Worm (Caenorhabditis elegans) whole organism, L4 larva: ENCODE results near the gene cpl-1.
A peak's percentile ranks its signal among the peaks of the same experiment; 100 is the strongest.

Source experiments
- F10B5.3 ChIP-seq: sonication (generic microtip); optimal IDR thresholded peaks from 2 replicates; lab custom pipeline; 2016; ENCODE audit warnings: mild to moderate bottlenecking, missing genetic modification characterization, missing compliant biosample characterization
- F49E8.2 ChIP-seq: sonication (generic microtip); optimal IDR thresholded peaks from 2 replicates; lab custom pipeline; 2016; ENCODE audit warnings: missing compliant biosample characterization, mild to moderate bottlenecking, missing genetic modification characterization, borderline replicate concordance
- R02D3.7 ChIP-seq: fragments of 150-350 bp; sonication (generic microtip); optimal IDR thresholded peaks from 3 replicates; lab custom pipeline; 2014; ENCODE audit warnings: missing biosample characterization, missing genetic modification characterization
- Y75B8A.6 ChIP-seq: fragments of 200-800 bp; sonication (Bioruptor generic); IDR thresholded peaks from 2 replicates; pipeline ENCODE4 v1.3.6; 2022; ENCODE audit warnings: missing genetic modification reagents, missing genetic modification characterization, missing compliant biosample characterization
- ZK546.5 ChIP-seq, 2 experiments: sonication (generic microtip); optimal IDR thresholded peaks; 2 replicates each; lab custom pipeline; 2017; ENCODE audit warnings: missing biosample characterization in 2 of 2, missing genetic modification characterization in 2 of 2
- ama-1 ChIP-seq: fragments of 150-350 bp; optimal IDR thresholded peaks from 2 replicates; lab custom pipeline; 2014; ENCODE audit warnings: inconsistent platforms, mixed read lengths
- attf-4 ChIP-seq: sonication (generic microtip); optimal IDR thresholded peaks from 3 replicates; lab custom pipeline; 2017; ENCODE audit warnings: missing biosample characterization, missing genetic modification characterization
- ceh-28 ChIP-seq: fragments of 150-350 bp; optimal IDR thresholded peaks from 2 replicates; lab custom pipeline; 2014; ENCODE audit warnings: missing biosample characterization, missing genetic modification reagents, missing genetic modification characterization
- ceh-32 ChIP-seq: sonication (generic microtip); optimal IDR thresholded peaks from 2 replicates; lab custom pipeline; 2016; ENCODE audit warnings: mild to moderate bottlenecking, missing genetic modification characterization, missing compliant biosample characterization; ENCODE audit not compliant: poor library complexity
- cey-2 ChIP-seq: sonication (generic microtip); optimal IDR thresholded peaks from 3 replicates; lab custom pipeline; 2017; ENCODE audit warnings: missing genetic modification characterization, mild to moderate bottlenecking, missing compliant biosample characterization, antibody characterized with exemption, borderline replicate concordance; ENCODE audit not compliant: insufficient read depth
- daf-12 ChIP-seq: fragments of 150-350 bp; optimal IDR thresholded peaks from 2 replicates; lab custom pipeline; 2014; ENCODE audit warnings: missing biosample characterization, missing genetic modification reagents, missing genetic modification characterization
- daf-16 ChIP-seq, 3 experiments: sonication (generic microtip); optimal IDR thresholded peaks; 2 replicates each; lab custom pipeline; 2016 to 2017; ENCODE audit warnings: missing genetic modification characterization in 3 of 3, missing genetic modification reagents in 3 of 3, mild to moderate bottlenecking in 2 of 3, missing compliant biosample characterization in 2 of 3, missing biosample characterization in 1 of 3, moderate library complexity in 1 of 3
- daf-8 ChIP-seq: fragments of 200-800 bp; sonication (Bioruptor generic); IDR thresholded peaks from 2 replicates; pipeline ENCODE4 v1.3.6; 2022; ENCODE audit warnings: missing genetic modification characterization, missing compliant biosample characterization
- dmd-6 ChIP-seq: fragments of 200-800 bp; sonication (Bioruptor generic); IDR thresholded peaks from 2 replicates; pipeline ENCODE4 v1.3.6; 2022; ENCODE audit warnings: missing genetic modification reagents, missing genetic modification characterization, missing compliant biosample characterization
- dpl-1 ChIP-seq: fragments of 150-350 bp; optimal IDR thresholded peaks from 2 replicates; lab custom pipeline; 2014; ENCODE audit warnings: missing biosample characterization, missing genetic modification reagents, missing genetic modification characterization
- dve-1 ChIP-seq: sonication (generic microtip); optimal IDR thresholded peaks from 2 replicates; lab custom pipeline; 2017; ENCODE audit warnings: antibody characterized with exemption, mild to moderate bottlenecking, missing genetic modification characterization, missing compliant biosample characterization; ENCODE audit not compliant: insufficient read depth
- egl-27 ChIP-seq: sonication (generic microtip); optimal IDR thresholded peaks from 3 replicates; lab custom pipeline; 2017; ENCODE audit warnings: missing biosample characterization, missing genetic modification reagents, missing genetic modification characterization
- fkh-10 ChIP-seq: fragments of 150-350 bp; optimal IDR thresholded peaks from 2 replicates; lab custom pipeline; 2014; ENCODE audit warnings: missing biosample characterization, missing genetic modification reagents, missing genetic modification characterization
- gei-8 ChIP-seq: fragments of 200-800 bp; sonication (Bioruptor generic); optimal IDR thresholded peaks from 2 replicates; lab custom pipeline; 2018; ENCODE audit warnings: mild to moderate bottlenecking, missing genetic modification characterization, missing compliant biosample characterization
- hlh-11 ChIP-seq: fragments of 200-800 bp; sonication (Bioruptor generic); optimal IDR thresholded peaks from 2 replicates; lab custom pipeline; 2018; ENCODE audit warnings: mild to moderate bottlenecking, missing genetic modification characterization, missing compliant biosample characterization
- lim-7 ChIP-seq: fragments of 200-800 bp; sonication (Bioruptor generic); IDR thresholded peaks from 2 replicates; pipeline ENCODE4 v1.3.6; 2022; ENCODE audit warnings: missing genetic modification characterization, missing compliant biosample characterization
- lin-13 ChIP-seq: fragments of 150-350 bp; optimal IDR thresholded peaks from 2 replicates; lab custom pipeline; 2014; ENCODE audit warnings: missing biosample characterization, missing genetic modification reagents, missing genetic modification characterization
- lin-15B ChIP-seq: fragments of 150-350 bp; sonication (generic microtip); optimal IDR thresholded peaks from 3 replicates; lab custom pipeline; 2014; ENCODE audit warnings: missing biosample characterization, missing genetic modification characterization
- lin-38 ChIP-seq: fragments of 200-800 bp; sonication (Bioruptor generic); IDR thresholded peaks from 2 replicates; pipeline ENCODE4 v1.3.6; 2022; ENCODE audit warnings: missing genetic modification reagents, missing genetic modification characterization, missing compliant biosample characterization
- lin-39 ChIP-seq: fragments of 150-350 bp; optimal IDR thresholded peaks from 2 replicates; lab custom pipeline; 2014; ENCODE audit warnings: missing biosample characterization, missing genetic modification reagents, missing genetic modification characterization
- lir-3 ChIP-seq: sonication (generic microtip); optimal IDR thresholded peaks from 2 replicates; lab custom pipeline; 2016; ENCODE audit warnings: mild to moderate bottlenecking, missing genetic modification characterization, missing compliant biosample characterization
- mxl-2 ChIP-seq: fragments of 200-800 bp; sonication (Bioruptor generic); conservative IDR thresholded peaks from 2 replicates; pipeline ENCODE4 v1.3.6; 2022; ENCODE audit warnings: missing genetic modification reagents, missing genetic modification characterization, missing compliant biosample characterization
- mxl-3 ChIP-seq: fragments of 200-800 bp; sonication (Bioruptor generic); optimal IDR thresholded peaks from 2 replicates; lab custom pipeline; 2018; ENCODE audit warnings: mild to moderate bottlenecking, missing genetic modification characterization, missing compliant biosample characterization
- nhr-102 ChIP-seq: sonication (generic microtip); optimal IDR thresholded peaks from 2 replicates; lab custom pipeline; 2016; ENCODE audit warnings: mild to moderate bottlenecking, missing genetic modification characterization, moderate library complexity, missing compliant biosample characterization
- nhr-111 ChIP-seq: fragments of 200-800 bp; sonication (Bioruptor generic); optimal IDR thresholded peaks from 2 replicates; lab custom pipeline; 2018; ENCODE audit warnings: mild to moderate bottlenecking, missing genetic modification characterization, missing compliant biosample characterization
- nhr-25 ChIP-seq: sonication (generic microtip); optimal IDR thresholded peaks from 2 replicates; lab custom pipeline; 2017; ENCODE audit warnings: missing genetic modification characterization, mild to moderate bottlenecking, missing compliant biosample characterization, antibody characterized with exemption, moderate library complexity, borderline replicate concordance; ENCODE audit not compliant: insufficient read depth
- nhr-28 ChIP-seq: fragments of 150-350 bp; optimal IDR thresholded peaks from 2 replicates; lab custom pipeline; 2014; ENCODE audit warnings: missing biosample characterization, missing genetic modification characterization
- nhr-42 ChIP-seq: fragments of 200-800 bp; sonication (Bioruptor generic); IDR thresholded peaks from 2 replicates; pipeline ENCODE4 v1.3.6; 2022; ENCODE audit warnings: missing genetic modification characterization, missing compliant biosample characterization
- nhr-48 ChIP-seq: sonication (generic microtip); optimal IDR thresholded peaks from 2 replicates; lab custom pipeline; 2016; ENCODE audit warnings: mild to moderate bottlenecking, missing genetic modification characterization, missing compliant biosample characterization
- nhr-77 ChIP-seq: fragments of 150-350 bp; optimal IDR thresholded peaks from 2 replicates; lab custom pipeline; 2014; ENCODE audit warnings: missing biosample characterization, missing genetic modification characterization
- php-3 ChIP-seq: fragments of 200-800 bp; sonication (Bioruptor generic); IDR thresholded peaks from 2 replicates; pipeline ENCODE4 v1.3.6; 2022; ENCODE audit warnings: missing genetic modification reagents, missing genetic modification characterization, missing compliant biosample characterization
- pqm-1 ChIP-seq: sonication (generic microtip); optimal IDR thresholded peaks from 2 replicates; lab custom pipeline; 2017; ENCODE audit warnings: missing biosample characterization, missing genetic modification characterization
- set-16 ChIP-seq: fragments of 200-800 bp; sonication (Bioruptor generic); IDR thresholded peaks from 2 replicates; pipeline ENCODE4 v1.3.6; 2022; ENCODE audit warnings: missing genetic modification reagents, missing genetic modification characterization, missing compliant biosample characterization
- skn-1 ChIP-seq: fragments of 150-350 bp; optimal IDR thresholded peaks from 2 replicates; lab custom pipeline; 2014; ENCODE audit warnings: missing biosample characterization, missing genetic modification characterization
- tag-97 ChIP-seq: fragments of 200-800 bp; sonication (Bioruptor generic); IDR thresholded peaks from 2 replicates; pipeline ENCODE4 v1.3.6; 2022; ENCODE audit warnings: missing genetic modification characterization, missing compliant biosample characterization
- unc-39 ChIP-seq: sonication (generic microtip); optimal IDR thresholded peaks from 2 replicates; lab custom pipeline; 2017; ENCODE audit warnings: missing biosample characterization, missing genetic modification characterization
- zfp-2 ChIP-seq: sonication (generic microtip); optimal IDR thresholded peaks from 2 replicates; lab custom pipeline; 2016; ENCODE audit warnings: mild to moderate bottlenecking, missing genetic modification characterization, missing compliant biosample characterization
- zip-2 ChIP-seq: fragments of 150-350 bp; optimal IDR thresholded peaks from 2 replicates; lab custom pipeline; 2014; ENCODE audit warnings: missing biosample characterization, missing genetic modification characterization

Gene cpl-1

ce11 chrV:16610094-16610493, 14.9 kb upstream of the cpl-1 start (continued):
- TF ChIP-seq tag-97 (GFP tag; lab: Robert Waterston, UW) = no peak

- TF ChIP-seq lin-38 (GFP tag; lab: Robert Waterston, UW) = no peak
- TF ChIP-seq daf-16 (GFP tag; optimal IDR thresholded peaks at IDR 0.05; lab: Kevin White, UChicago) = no peak
- TF ChIP-seq daf-16 (tag; optimal IDR thresholded peaks at IDR 0.05; lab: Kevin White, UChicago) = peak; percentile 12
- TF ChIP-seq gei-8 (GFP tag; lab: Kevin White, UChicago) = no peak
- TF ChIP-seq cey-2 (tag; lab: Kevin White, UChicago) = no peak
- no peak for TF ChIP-seq mxl-3 (GFP tag; lab: Kevin White, UChicago)
- no peak for TF ChIP-seq ZK546.5 (tag; optimal IDR thresholded peaks at IDR 0.05; lab: Kevin White, UChicago)
- no peak for TF ChIP-seq nhr-102 (tag; lab: Kevin White, UChicago)
- TF ChIP-seq nhr-28 = peak; percentile 65
- no peak for TF ChIP-seq lin-13 (GFP tag; lab: Kevin White, UChicago)
- no peak for TF ChIP-seq daf-8 (GFP tag; lab: Robert Waterston, UW)
- no peak for TF ChIP-seq lin-39
- no peak for TF ChIP-seq nhr-25 (tag; lab: Kevin White, UChicago)
- TF ChIP-seq dve-1 (tag; lab: Kevin White, UChicago) = peak; percentile 8
Observed at ce11 chrV:16608478-16608877, 13.3 kb upstream of the cpl-1 start.

ce11 chrV:16606313-16606712, 11.2 kb upstream of the cpl-1 start, which contains the start of gene Y32B12C.1:
Y32B12C.1 (plus strand) TSS chrV:16606613.
- no peak for TF ChIP-seq ceh-28 (tag; lab: Kevin White, UChicago)
- no peak for TF ChIP-seq R02D3.7
- no peak for TF ChIP-seq dve-1 (tag; lab: Kevin White, UChicago)
- no peak for TF ChIP-seq nhr-111 (GFP tag; lab: Kevin White, UChicago)
- TF ChIP-seq nhr-42 (GFP tag; lab: Robert Waterston, UW) = no peak
- TF ChIP-seq daf-16 (GFP tag; optimal IDR thresholded peaks at IDR 0.05; lab: Kevin White, UChicago) = no peak
- peak; percentile 4 for TF ChIP-seq daf-16 (tag; optimal IDR thresholded peaks at IDR 0.05; lab: Kevin White, UChicago)
- no peak for TF ChIP-seq php-3 (GFP tag; lab: Robert Waterston, UW)

- TF ChIP-seq F49E8.2 (tag; lab: Kevin White, UChicago) = no peak
- no peak for TF ChIP-seq dpl-1
- no peak for TF ChIP-seq daf-12 (tag; lab: Kevin White, UChicago)
- no peak for TF ChIP-seq lin-39
- TF ChIP-seq unc-39 (tag; lab: Kevin White, UChicago) = no peak
- no peak for TF ChIP-seq lin-15B
- TF ChIP-seq daf-8 (GFP tag; lab: Robert Waterston, UW) = no peak
- TF ChIP-seq set-16 = no peak
- TF ChIP-seq cey-2 (tag; lab: Kevin White, UChicago) = no peak
- TF ChIP-seq zip-2 = no peak
- TF ChIP-seq Y75B8A.6 (GFP tag; lab: Robert Waterston, UW) = no peak
- TF ChIP-seq lir-3 (tag; lab: Kevin White, UChicago) = no peak
- TF ChIP-seq dve-1 (tag; lab: Kevin White, UChicago) = peak; percentile 33
- TF ChIP-seq ceh-32 (tag; lab: Kevin White, UChicago) = no peak
- no peak for TF ChIP-seq lim-7 (GFP tag; lab: Robert Waterston, UW)
- TF ChIP-seq daf-16 (GFP tag; optimal IDR thresholded peaks at IDR 0.05; lab: Kevin White, UChicago) = no peak
- TF ChIP-seq daf-16 (tag; optimal IDR thresholded peaks at IDR 0.05; lab: Kevin White, UChicago) = peak; percentile 43
- no peak for TF ChIP-seq R02D3.7
- TF ChIP-seq F10B5.3 (tag; lab: Kevin White, UChicago) = no peak
- TF ChIP-seq egl-27 (tag; lab: Kevin White, UChicago) = no peak
- no peak for TF ChIP-seq attf-4 (tag; lab: Kevin White, UChicago)
- TF ChIP-seq fkh-10 (GFP tag; lab: Kevin White, UChicago) = no peak
- TF ChIP-seq skn-1 (tag; lab: Kevin White, UChicago) = no peak
- TF ChIP-seq zfp-2 (tag; lab: Kevin White, UChicago) = no peak
- TF ChIP-seq ama-1 = no peak
- no peak for TF ChIP-seq nhr-48 (tag; lab: Kevin White, UChicago)
- peak; percentile 44 for TF ChIP-seq hlh-11 (tag; lab: Kevin White, UChicago)
- TF ChIP-seq dmd-6 (GFP tag; lab: Robert Waterston, UW) = peak; percentile 66
- no peak for TF ChIP-seq mxl-2
- TF ChIP-seq ceh-28 (tag; lab: Kevin White, UChicago) = no peak
- no peak for TF ChIP-seq nhr-77 (tag; lab: Kevin White, UChicago)
- no peak for TF ChIP-seq nhr-111 (GFP tag; lab: Kevin White, UChicago)
- TF ChIP-seq pqm-1 (tag; lab: Kevin White, UChicago) = peak; percentile 51
Observed at ce11 chrV:16605463-16605862, 10.3 kb upstream of the cpl-1 start.
